Fruit fly (Drosophila melanogaster): ENCODE results near the gene IFT46.

IFT46 gene

dm6 chr2L:18625470-18625869 lies 9.6 kb upstream of the IFT46 start (continued):
- TF ChIP-seq CG4820 (GFP tag; optimal IDR thresholded peaks at IDR 0.05) (no peak), NK7.1 (GFP tag; optimal IDR thresholded peaks at IDR 0.05) (no peak), BtbVII (GFP tag; optimal IDR thresholded peaks at IDR 0.05) (no peak), CG11456 (GFP tag; IDR thresholded peaks at IDR 0.05) (0 out of 3 replicates have a peak, but pooled peaks have one; percentile 7), Hr78 (GFP tag; optimal IDR thresholded peaks at IDR 0.05) (peak in 1 of 2 experiments; percentile 87), CG3065 (GFP tag; optimal IDR thresholded peaks at IDR 0.05) (no peak), CG7357 (GFP tag; IDR thresholded peaks at IDR 0.05) (no peak), Elba2 (GFP tag; optimal IDR thresholded peaks at IDR 0.05) (no peak), pros (GFP tag; optimal IDR thresholded peaks at IDR 0.05) (peak; percentile 21), onecut (GFP tag; IDR thresholded peaks at IDR 0.05) (no peak), amos (GFP tag; IDR thresholded peaks at IDR 0.05; ENCODE audit: partially characterized antibody) (no peak), br (optimal IDR thresholded peaks at IDR 0.05) (no peak), Atf6 (GFP tag; IDR thresholded peaks at IDR 0.05) (no peak), CG4617 (GFP tag; optimal IDR thresholded peaks at IDR 0.05; ENCODE audit: borderline replicate concordance) (no peak), Pdp1 (GFP tag; optimal IDR thresholded peaks at IDR 0.05) (no peak), HLH54F (GFP tag; optimal IDR thresholded peaks at IDR 0.05) (no peak), CG1647 (GFP tag; optimal IDR thresholded peaks at IDR 0.05) (no peak), lov (optimal IDR thresholded peaks at IDR 0.05) (no peak), lov (GFP tag; IDR thresholded peaks at IDR 0.05) (no peak), CG7372 (GFP tag; IDR thresholded peaks at IDR 0.05) (no peak), dm (GFP tag; optimal IDR thresholded peaks at IDR 0.05) (no peak), da (GFP tag; optimal IDR thresholded peaks at IDR 0.05) (no peak), Dad (GFP tag; optimal IDR thresholded peaks at IDR 0.05) (no peak), Side (GFP tag; optimal IDR thresholded peaks at IDR 0.05) (peak; percentile 14), CG33213 (GFP tag; optimal IDR thresholded peaks at IDR 0.05) (no peak), CG12236 (GFP tag; optimal IDR thresholded peaks at IDR 0.05) (no peak), CG8388 (GFP tag; optimal IDR thresholded peaks at IDR 0.05) (no peak), CG1792 (GFP tag; optimal IDR thresholded peaks at IDR 0.05) (no peak), CG7839 (tag; optimal IDR thresholded peaks at IDR 0.05) (no peak), crp (GFP tag; optimal IDR thresholded peaks at IDR 0.05) (no peak), CG10431 (GFP tag; optimal IDR thresholded peaks at IDR 0.05) (no peak), CG34224 (GFP tag; IDR thresholded peaks at IDR 0.05; ENCODE audit: partially characterized antibody) (no peak), hb (GFP tag; IDR thresholded peaks at IDR 0.05; ENCODE audit: partially characterized antibody) (no peak), CG8765 (GFP tag; IDR thresholded peaks at IDR 0.05) (no peak), Oaz (GFP tag; IDR thresholded peaks at IDR 0.05) (no peak), CG17912 (GFP tag; optimal IDR thresholded peaks at IDR 0.05) (no peak), CG10274 (GFP tag; optimal IDR thresholded peaks at IDR 0.05) (no peak), CG13775 (GFP tag; optimal IDR thresholded peaks at IDR 0.05) (no peak), ems (GFP tag; optimal IDR thresholded peaks at IDR 0.05) (no peak), slp2 (GFP tag; optimal IDR thresholded peaks at IDR 0.05) (no peak), rib (GFP tag; IDR thresholded peaks at IDR 0.05) (no peak), ap (GFP tag; IDR thresholded peaks at IDR 0.05) (no peak), pb (GFP tag; optimal IDR thresholded peaks at IDR 0.05) (no peak), Dek (tag; optimal IDR thresholded peaks at IDR 0.05) (no peak), D19B (GFP tag; optimal IDR thresholded peaks at IDR 0.05) (no peak), run (tag; optimal IDR thresholded peaks at IDR 0.05) (no peak), NFAT (GFP tag; IDR thresholded peaks at IDR 0.05) (no peak), Aef1 (GFP tag; IDR thresholded peaks at IDR 0.05) (no peak), Xbp1 (GFP tag; optimal IDR thresholded peaks at IDR 0.05) (no peak), CG32532 (GFP tag; IDR thresholded peaks at IDR 0.05) (no peak), maf-S (GFP tag; optimal IDR thresholded peaks at IDR 0.05) (no peak), Med (GFP tag) (peak; percentile 14), gcm2 (GFP tag; optimal IDR thresholded peaks at IDR 0.05) (no peak)
